Worm (Caenorhabditis elegans): ENCODE results near the gene nspg-7.1.

DNA sequence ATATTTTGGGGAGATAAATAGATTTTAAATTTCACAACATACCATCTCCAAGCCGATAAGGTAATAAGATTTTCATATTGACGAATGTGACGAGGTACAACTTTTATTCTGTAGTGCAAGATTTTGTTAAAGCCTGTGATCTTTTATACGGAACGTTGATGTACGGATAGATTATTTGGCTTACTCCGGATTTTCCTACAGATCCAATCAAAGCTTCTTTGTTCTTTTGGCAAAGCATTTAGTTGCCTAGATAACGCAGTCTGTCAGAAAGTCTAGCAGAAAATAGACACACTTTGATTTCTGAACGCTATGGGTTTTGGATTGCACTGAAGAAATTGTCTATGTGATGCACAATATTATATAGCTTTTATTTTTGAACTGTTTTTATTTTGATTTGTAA, 31.5 kb downstream of the nspg-7.1 start, which contains the start of gene F49C12.2:
- TF ChIP-seq cog-1 (tag; optimal IDR thresholded peaks at IDR 0.05) (no peak), med-1 (GFP tag; optimal IDR thresholded peaks at IDR 0.05; ENCODE audit: insufficient read depth) (no peak), tab-1 (GFP tag; IDR thresholded peaks at IDR 0.05) (no peak), T22C8.4 (GFP tag; IDR thresholded peaks at IDR 0.05) (no peak), ref-1 (GFP tag; conservative IDR thresholded peaks at IDR 0.05) (no peak), ztf-23 (GFP tag; IDR thresholded peaks at IDR 0.05) (no peak), klf-2 (GFP tag; conservative IDR thresholded peaks at IDR 0.05) (no peak), ztf-29 (GFP tag; IDR thresholded peaks at IDR 0.05) (no peak)
